Worm (Caenorhabditis elegans): Measurements from ENCODE around the gene vps-60.
A peak's percentile ranks its signal among the peaks of the same experiment; 100 is the strongest.

vps-60 gene

DNA sequence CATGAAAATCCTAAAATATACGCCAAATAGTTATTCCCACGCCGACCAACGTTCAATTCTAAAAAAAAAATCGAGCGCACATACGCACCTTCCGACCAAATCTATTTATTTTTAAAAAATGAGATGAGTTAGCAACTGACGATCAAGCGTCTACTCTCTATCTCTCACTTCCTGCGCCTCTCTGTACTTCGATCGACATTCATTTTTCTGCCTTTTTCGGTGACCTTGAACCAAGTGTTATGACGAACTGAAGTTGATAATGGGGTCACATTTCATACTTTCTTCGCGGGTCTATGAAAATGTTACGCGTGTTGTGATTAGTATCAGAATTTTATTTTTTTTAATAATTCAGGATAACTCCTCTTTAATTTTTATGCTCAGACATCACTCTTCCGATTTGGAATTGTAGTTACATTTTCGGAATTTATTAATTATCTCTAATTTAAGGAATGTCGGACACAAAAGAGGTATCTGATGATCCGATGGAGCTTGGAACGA is 1.5 kb upstream of the vps-60 start, which contains the start of gene smk-1:
TSS of gene smk-1 (plus strand) at position 448 of the 498 bp plus-strand sequence.
- TF ChIP-seq snpc-4 (tag; optimal IDR thresholded peaks at IDR 0.05) (no peak), ztf-11 (tag; optimal IDR thresholded peaks at IDR 0.05) (no peak), gmeb-1 (tag; optimal IDR thresholded peaks at IDR 0.05) (peak; percentile 26), nhr-11 (tag; optimal IDR thresholded peaks at IDR 0.05) (no peak), egl-27 (tag; optimal IDR thresholded peaks at IDR 0.05) (no peak), unc-62 (GFP tag; optimal IDR thresholded peaks at IDR 0.05) (no peak), mab-5 (tag; optimal IDR thresholded peaks at IDR 0.05) (no peak), dmd-4 (tag; optimal IDR thresholded peaks at IDR 0.05) (no peak), sma-9 (GFP tag; optimal IDR thresholded peaks at IDR 0.05) (peak; percentile 67), sma-9 (tag; optimal IDR thresholded peaks at IDR 0.05) (no peak), zag-1 (tag; optimal IDR thresholded peaks at IDR 0.05) (no peak), ztf-4 (tag; optimal IDR thresholded peaks at IDR 0.05) (peak; percentile 41), mbf-1 (tag; optimal IDR thresholded peaks at IDR 0.05) (no peak), sem-4 (tag; optimal IDR thresholded peaks at IDR 0.05) (peak; percentile 17), nhr-21 (tag; optimal IDR thresholded peaks at IDR 0.05) (peak; percentile 49), sma-3 (GFP tag; optimal IDR thresholded peaks at IDR 0.05) (peak; percentile 39), nhr-6 (tag; optimal IDR thresholded peaks at IDR 0.05) (no peak), blmp-1 (tag; optimal IDR thresholded peaks at IDR 0.05; ENCODE audit: insufficient read depth) (peak; percentile 22), lin-11 (tag; optimal IDR thresholded peaks at IDR 0.05) (no peak), peb-1 (tag; optimal IDR thresholded peaks at IDR 0.05) (no peak), R02D3.7 (tag; optimal IDR thresholded peaks at IDR 0.05) (no peak), unc-39 (tag; optimal IDR thresholded peaks at IDR 0.05) (no peak), ztf-1 (GFP tag; conservative IDR thresholded peaks at IDR 0.05) (no peak), elt-3 (tag; optimal IDR thresholded peaks at IDR 0.05) (no peak), lsy-2 (tag; optimal IDR thresholded peaks at IDR 0.05) (no peak), fos-1 (tag; optimal IDR thresholded peaks at IDR 0.05) (peak; percentile 50), nhr-25 (tag; optimal IDR thresholded peaks at IDR 0.05) (peak; percentile 82), Y55F3AM.14 (GFP tag; optimal IDR thresholded peaks at IDR 0.05) (no peak), C34F6.9 (tag; optimal IDR thresholded peaks at IDR 0.05) (peak; percentile 22), crh-2 (tag; optimal IDR thresholded peaks at IDR 0.05) (peak; percentile 27), elt-1 (tag; optimal IDR thresholded peaks at IDR 0.05) (no peak)

DNA sequence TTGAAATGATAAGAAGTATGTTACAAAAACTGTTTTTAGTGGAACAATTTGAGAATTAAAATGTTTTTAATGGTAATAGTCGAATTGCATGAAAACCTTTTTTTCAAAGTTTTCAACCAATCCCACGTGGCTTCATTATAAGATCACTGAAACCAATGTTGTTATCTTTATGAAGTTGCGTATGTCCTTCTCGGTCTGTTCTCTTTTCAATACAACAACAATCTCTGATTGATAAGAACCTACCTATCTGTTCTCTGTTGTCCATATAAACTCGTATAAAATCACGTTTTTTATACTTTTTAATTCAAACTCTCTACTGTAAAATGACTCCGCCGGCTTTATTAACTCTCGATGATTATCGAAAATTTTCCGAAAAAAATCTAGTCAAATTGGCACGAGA is 2.7 kb downstream of the vps-60 start, which contains the start of gene F41E6.5:
TSS of gene F41E6.5 (plus strand) at position 209 of the 400 bp plus-strand sequence.
- TF ChIP-seq unc-39 (tag; optimal IDR thresholded peaks at IDR 0.05), result no peak
- TF ChIP-seq alr-1 (tag; optimal IDR thresholded peaks at IDR 0.05), result no peak
- no peak for TF ChIP-seq nhr-10 (tag; optimal IDR thresholded peaks at IDR 0.05)
- TF ChIP-seq sma-3 (GFP tag; optimal IDR thresholded peaks at IDR 0.05), result no peak
- TF ChIP-seq fos-1 (tag; optimal IDR thresholded peaks at IDR 0.05), result peak; percentile 26
- no peak for TF ChIP-seq gmeb-1 (tag; optimal IDR thresholded peaks at IDR 0.05)
- no peak for TF ChIP-seq C34F6.9 (tag; optimal IDR thresholded peaks at IDR 0.05)
- peak; percentile 1 for TF ChIP-seq nhr-21 (tag; optimal IDR thresholded peaks at IDR 0.05)
- peak; percentile 72 for TF ChIP-seq crh-2 (tag; optimal IDR thresholded peaks at IDR 0.05)
- no peak for TF ChIP-seq peb-1 (tag; optimal IDR thresholded peaks at IDR 0.05)
- no peak for TF ChIP-seq skn-1 (tag; optimal IDR thresholded peaks at IDR 0.05)
- no peak for TF ChIP-seq blmp-1 (tag; optimal IDR thresholded peaks at IDR 0.05; ENCODE audit: insufficient read depth)
- TF ChIP-seq nhr-23 (tag; optimal IDR thresholded peaks at IDR 0.05), result no peak
- no peak for TF ChIP-seq ceh-82 (tag; optimal IDR thresholded peaks at IDR 0.05)
- TF ChIP-seq mbf-1 (tag; optimal IDR thresholded peaks at IDR 0.05), result no peak
- TF ChIP-seq nhr-25 (tag; optimal IDR thresholded peaks at IDR 0.05), result no peak
- TF ChIP-seq elt-1 (tag; optimal IDR thresholded peaks at IDR 0.05), result no peak
- no peak for TF ChIP-seq ama-1 (optimal IDR thresholded peaks at IDR 0.05)
- no peak for TF ChIP-seq nhr-6 (tag; optimal IDR thresholded peaks at IDR 0.05)
- TF ChIP-seq aly-2 (tag; optimal IDR thresholded peaks at IDR 0.05), result no peak
- TF ChIP-seq sma-9 (GFP tag; optimal IDR thresholded peaks at IDR 0.05), result peak; percentile 47
- TF ChIP-seq sma-9 (tag; optimal IDR thresholded peaks at IDR 0.05), result no peak
- no peak for TF ChIP-seq ztf-11 (tag; optimal IDR thresholded peaks at IDR 0.05)

DNA sequence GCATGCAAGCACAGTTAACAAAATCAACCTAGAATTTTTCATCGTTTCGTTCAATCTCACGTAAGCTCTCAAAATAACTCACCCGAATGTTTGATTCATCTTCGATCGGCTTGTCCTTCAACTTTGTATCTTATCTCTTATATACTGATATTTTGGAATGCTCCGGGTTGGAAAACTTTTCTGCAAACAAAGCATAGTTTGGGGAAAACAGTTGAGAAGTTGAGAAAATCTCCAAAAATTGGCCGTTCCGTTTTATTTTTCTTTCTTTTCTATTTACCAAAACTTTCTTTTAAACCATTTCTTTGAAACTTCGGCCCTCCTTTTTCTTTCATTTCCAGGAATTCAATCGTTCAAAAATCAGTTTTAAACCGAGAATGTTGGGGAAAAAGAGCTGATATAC is 3.3 kb downstream of the vps-60 start, which contains the start of gene F41E6.15:
TSS of gene F41E6.15 (minus strand) at position 101 of the 400 bp plus-strand sequence.
- TF ChIP-seq skn-1 (tag; optimal IDR thresholded peaks at IDR 0.05) (no peak), nhr-77 (tag; optimal IDR thresholded peaks at IDR 0.05) (no peak), egl-27 (tag; optimal IDR thresholded peaks at IDR 0.05) (no peak), elt-3 (tag; optimal IDR thresholded peaks at IDR 0.05) (no peak), dmd-4 (tag; optimal IDR thresholded peaks at IDR 0.05) (no peak), nhr-12 (tag; optimal IDR thresholded peaks at IDR 0.05) (no peak), ZK546.5 (tag; optimal IDR thresholded peaks at IDR 0.05) (no peak), peb-1 (tag; optimal IDR thresholded peaks at IDR 0.05) (no peak)
